Fruit fly (Drosophila melanogaster) whole organism, adult: ENCODE results near the gene CG10948.

Experiments
- CG11617 ChIP-seq: fragments of 200-800 bp; sonication (Bioruptor generic); optimal IDR thresholded peaks from 2 replicates; lab custom pipeline; 2017; ENCODE audit warnings: mild to moderate bottlenecking, missing biosample characterization, missing genetic modification reagents, missing genetic modification characterization
- CG12768 ChIP-seq: fragments of 200-800 bp; sonication (Bioruptor generic); optimal IDR thresholded peaks from 2 replicates; lab custom pipeline; 2017; ENCODE audit warnings: missing biosample characterization, missing genetic modification characterization, mild to moderate bottlenecking, moderate library complexity, missing genetic modification reagents
- CG14711 ChIP-seq: fragments of 200-800 bp; sonication (Bioruptor generic); optimal IDR thresholded peaks from 2 replicates; lab custom pipeline; 2018; ENCODE audit warnings: missing biosample characterization, mild to moderate bottlenecking, missing genetic modification characterization, moderate library complexity
- CG1620 ChIP-seq: fragments of 200-800 bp; sonication (Bioruptor generic); optimal IDR thresholded peaks from 2 replicates; lab custom pipeline; 2016; ENCODE audit warnings: missing biosample characterization, missing genetic modification characterization
- CG33017 ChIP-seq: fragments of 200-800 bp; sonication (Bioruptor generic); optimal IDR thresholded peaks from 2 replicates; lab custom pipeline; 2018; ENCODE audit warnings: missing biosample characterization, mild to moderate bottlenecking, missing genetic modification characterization, moderate library complexity
- CG5204 ChIP-seq: fragments of 200-800 bp; sonication (Bioruptor generic); optimal IDR thresholded peaks from 2 replicates; lab custom pipeline; 2016; ENCODE audit warnings: missing biosample characterization, missing genetic modification characterization
- CG7045 ChIP-seq: fragments of 200-800 bp; sonication (Bioruptor generic); optimal IDR thresholded peaks from 2 replicates; lab custom pipeline; 2017; ENCODE audit warnings: missing biosample characterization, mild to moderate bottlenecking, missing genetic modification characterization
- CG7101 ChIP-seq: fragments of 200-800 bp; sonication (Bioruptor generic); optimal IDR thresholded peaks from 2 replicates; lab custom pipeline; 2018; ENCODE audit warnings: missing biosample characterization, mild to moderate bottlenecking, missing genetic modification characterization, moderate library complexity
- Clk ChIP-seq: fragments of 200-800 bp; sonication (Bioruptor generic); optimal IDR thresholded peaks from 2 replicates; lab custom pipeline; 2017; ENCODE audit warnings: missing biosample characterization, missing genetic modification characterization
- Crg-1 ChIP-seq: fragments of 200-800 bp; sonication (Bioruptor generic); optimal IDR thresholded peaks from 2 replicates; lab custom pipeline; 2016; ENCODE audit warnings: missing biosample characterization, missing genetic modification characterization
- Hr96 ChIP-seq: fragments of 200-800 bp; sonication (Bioruptor generic); optimal IDR thresholded peaks from 2 replicates; lab custom pipeline; 2016; ENCODE audit warnings: missing biosample characterization, missing genetic modification characterization
- Mnt ChIP-seq: fragments of 200-800 bp; sonication (Bioruptor generic); optimal IDR thresholded peaks from 2 replicates; lab custom pipeline; 2016; ENCODE audit warnings: missing biosample characterization, mild to moderate bottlenecking, missing genetic modification characterization
- bab1 ChIP-seq: fragments of 200-800 bp; sonication (Bioruptor generic); optimal IDR thresholded peaks from 3 replicates; lab custom pipeline; 2019; ENCODE audit warnings: missing biosample characterization, mild to moderate bottlenecking, missing genetic modification characterization, moderate library complexity
- cic ChIP-seq: fragments of 200-800 bp; sonication (Bioruptor generic); optimal IDR thresholded peaks from 2 replicates; lab custom pipeline; 2017; ENCODE audit warnings: missing biosample characterization, mild to moderate bottlenecking, missing genetic modification characterization, moderate library complexity
- cnc ChIP-seq, 2 experiments: fragments of >200 bp; optimal IDR thresholded peaks; 2 replicates each; lab custom pipeline; 2017
- kay ChIP-seq: fragments of 200-800 bp; sonication (Bioruptor generic); peaks from one replicate; lab custom pipeline; 2016; ENCODE audit warnings: missing biosample characterization, missing genetic modification characterization, borderline replicate concordance
- ovo ChIP-seq: fragments of 200-800 bp; sonication (Bioruptor generic); optimal IDR thresholded peaks from 2 replicates; lab custom pipeline; 2016; ENCODE audit warnings: missing biosample characterization, missing genetic modification characterization
- pad ChIP-seq: fragments of 200-800 bp; sonication (Bioruptor generic); optimal IDR thresholded peaks from 3 replicates; lab custom pipeline; 2017; ENCODE audit warnings: missing biosample characterization, missing genetic modification characterization, mild to moderate bottlenecking, moderate library complexity, missing genetic modification reagents
- tj ChIP-seq: fragments of 200-800 bp; sonication (Bioruptor generic); optimal IDR thresholded peaks from 3 replicates; lab custom pipeline; 2017; ENCODE audit warnings: missing biosample characterization, mild to moderate bottlenecking, missing genetic modification characterization, moderate library complexity
- toe ChIP-seq: fragments of 200-800 bp; sonication (Bioruptor generic); optimal IDR thresholded peaks from 2 replicates; lab custom pipeline; 2016; ENCODE audit warnings: missing biosample characterization, missing genetic modification characterization

The CG10948 gene

dm6 chr3L:12843056-12843799, 6.7 kb downstream of the CG10948 start, which contains the start of gene nebu:
Gene nebu (minus strand): TSS chr3L:12843106.
- TF ChIP-seq Hr96 (GFP tag; lab: Kevin White, UChicago): peak; percentile 98
- TF ChIP-seq pad (GFP tag; lab: Kevin White, UChicago): peak; percentile 87
- TF ChIP-seq CG7101 (tag; lab: Kevin White, UChicago): peak; percentile 97
- peak; percentile 88 for TF ChIP-seq tj (GFP tag; lab: Kevin White, UChicago)
- TF ChIP-seq Crg-1 (GFP tag; lab: Kevin White, UChicago): peak; percentile 95
- TF ChIP-seq kay (GFP tag; lab: Kevin White, UChicago): peak; percentile 93
- TF ChIP-seq Clk: peak; percentile 98
- TF ChIP-seq CG14711 (tag; lab: Kevin White, UChicago): peak; percentile 94
- TF ChIP-seq ovo: peak; percentile 88
- TF ChIP-seq CG5204 (GFP tag; lab: Kevin White, UChicago): peak; percentile 98
- peak; percentile 97 for TF ChIP-seq CG1620 (GFP tag; lab: Kevin White, UChicago)
- TF ChIP-seq CG33017 (tag; lab: Kevin White, UChicago): peak; percentile 99
- peak; percentile 91 for TF ChIP-seq Mnt
- peak; percentile 97 for TF ChIP-seq toe
- TF ChIP-seq bab1 (GFP tag; lab: Kevin White, UChicago): peak; percentile 97
- TF ChIP-seq cnc (optimal IDR thresholded peaks at IDR 0.05; lab: Kevin White, UChicago): no peak
- peak; percentile 98 for TF ChIP-seq CG11617 (GFP tag; lab: Kevin White, UChicago)
- TF ChIP-seq CG12768 (GFP tag; lab: Kevin White, UChicago): peak; percentile 98
- peak; percentile 99 for TF ChIP-seq CG7045 (GFP tag; lab: Kevin White, UChicago)
- peak; percentile 94 for TF ChIP-seq cic (GFP tag; lab: Kevin White, UChicago)

dm6 chr3L:12842532-12842931, 7.4 kb downstream of the CG10948 start:
- no peak for TF ChIP-seq CG5204 (GFP tag; lab: Kevin White, UChicago)
- no peak for TF ChIP-seq CG7045 (GFP tag; lab: Kevin White, UChicago)
- TF ChIP-seq CG33017 (tag; lab: Kevin White, UChicago): no peak
- TF ChIP-seq CG12768 (GFP tag; lab: Kevin White, UChicago): no peak

DNA sequence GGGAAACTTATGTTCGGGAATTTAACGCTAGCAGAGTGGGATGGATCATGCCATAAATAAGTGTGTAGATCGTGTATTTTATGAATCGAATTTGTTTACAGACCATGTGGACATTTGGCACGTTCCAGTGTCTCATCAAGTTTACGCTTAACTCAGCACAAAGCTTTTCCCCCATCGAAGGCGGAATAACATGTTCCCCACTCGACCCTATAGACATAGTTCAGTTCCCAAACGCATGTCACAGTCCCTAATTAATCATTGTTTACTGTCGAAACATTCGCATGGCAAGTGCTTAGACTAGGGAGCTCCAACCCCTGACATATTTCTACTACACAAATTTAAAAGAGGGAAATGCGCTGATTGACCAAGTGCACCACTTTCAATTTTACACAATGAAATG, 8.5 kb downstream of the CG10948 start:
- TF ChIP-seq CG1620 (GFP tag; lab: Kevin White, UChicago) (no peak), CG5204 (GFP tag; lab: Kevin White, UChicago) (no peak), CG33017 (tag; lab: Kevin White, UChicago) (no peak), toe (no peak), CG11617 (GFP tag; lab: Kevin White, UChicago) (no peak), cic (GFP tag; lab: Kevin White, UChicago) (no peak), CG12768 (GFP tag; lab: Kevin White, UChicago) (no peak), Hr96 (GFP tag; lab: Kevin White, UChicago) (no peak), Clk (no peak), CG7045 (GFP tag; lab: Kevin White, UChicago) (no peak)

DNA sequence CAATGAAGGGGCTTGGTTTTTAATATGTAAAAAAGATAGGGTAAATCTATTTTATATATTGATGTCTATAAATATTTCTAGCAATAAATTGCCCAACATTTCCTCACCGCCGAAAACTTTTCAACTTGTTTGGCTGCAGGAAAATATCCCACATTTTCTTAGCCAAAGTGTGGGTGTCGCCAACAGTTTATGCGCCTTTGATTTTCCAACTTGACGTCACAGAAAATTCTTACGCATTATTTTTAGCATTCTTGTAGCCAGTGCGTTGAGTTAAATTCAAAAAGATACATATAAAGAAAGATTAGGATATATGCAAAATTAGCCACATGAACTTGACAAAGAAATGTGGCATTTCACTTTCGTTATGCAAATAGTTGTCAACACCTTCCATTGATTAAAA, 10.0 kb downstream of the CG10948 start:
- TF ChIP-seq CG14711 (tag; lab: Kevin White, UChicago) (no peak), CG7045 (GFP tag; lab: Kevin White, UChicago) (no peak), kay (GFP tag; lab: Kevin White, UChicago) (peak; percentile 43)

dm6 chr3L:12837196-12837720, 12.7 kb downstream of the CG10948 start:
- TF ChIP-seq CG7045 (GFP tag; lab: Kevin White, UChicago) (no peak), CG1620 (GFP tag; lab: Kevin White, UChicago) (no peak), CG33017 (tag; lab: Kevin White, UChicago) (no peak), CG5204 (GFP tag; lab: Kevin White, UChicago) (no peak), ovo (no peak), Mnt (no peak), kay (GFP tag; lab: Kevin White, UChicago) (no peak), CG14711 (tag; lab: Kevin White, UChicago) (no peak), Crg-1 (GFP tag; lab: Kevin White, UChicago) (no peak)

- TF ChIP-seq bab1 (GFP tag; lab: Kevin White, UChicago): no peak
- TF ChIP-seq kay (GFP tag; lab: Kevin White, UChicago): peak; percentile 67
Measured at dm6 chr3L:12835511-12836479, 14.1 kb downstream of the CG10948 start.
